Fruit fly (Drosophila melanogaster) whole organism, embryonic: Measurements from ENCODE around the gene odd.

Source experiments
- B-H2 ChIP-seq: fragments of 200-800 bp; sonication (Bioruptor generic); optimal IDR thresholded peaks from 2 replicates; lab custom pipeline; 2018; ENCODE audit warnings: missing biosample characterization, mild to moderate bottlenecking, missing genetic modification characterization
- CG13424 ChIP-seq: fragments of 200-800 bp; sonication (Bioruptor generic); optimal IDR thresholded peaks from 2 replicates; lab custom pipeline; 2019; ENCODE audit warnings: missing biosample characterization, mild to moderate bottlenecking, missing genetic modification characterization, moderate library complexity
- CG5180 ChIP-seq: fragments of 200-800 bp; sonication (Bioruptor generic); optimal IDR thresholded peaks from 3 replicates; lab custom pipeline; 2017; ENCODE audit warnings: missing biosample characterization, missing genetic modification characterization, mild to moderate bottlenecking, moderate library complexity, missing genetic modification reagents
- CG8765 ChIP-seq: fragments of 200-800 bp; sonication (Bioruptor generic); IDR thresholded peaks from 2 replicates; pipeline ENCODE4 v1.3.6; 2022; ENCODE audit warnings: missing biosample characterization, missing genetic modification characterization
- Dref ChIP-seq: fragments of 200-800 bp; sonication (Bioruptor generic); IDR thresholded peaks from 2 replicates; pipeline ENCODE4 v1.3.6; 2022; ENCODE audit warnings: missing biosample characterization, missing genetic modification characterization
- chif ChIP-seq, 2 experiments: fragments of 200-800 bp; sonication (Bioruptor generic); optimal IDR thresholded peaks; 3 replicates each; lab custom pipeline; 2016; ENCODE audit warnings: missing biosample characterization in 2 of 2, missing genetic modification characterization in 2 of 2
- ems ChIP-seq: fragments of 200-800 bp; sonication (Bioruptor generic); optimal IDR thresholded peaks from 3 replicates; lab custom pipeline; 2016; ENCODE audit warnings: missing biosample characterization, missing genetic modification characterization
- tio ChIP-seq: fragments of 200-800 bp; sonication (Bioruptor generic); optimal IDR thresholded peaks from 2 replicates; lab custom pipeline; 2017; ENCODE audit warnings: missing biosample characterization, missing genetic modification characterization, inconsistent platforms
- tx ChIP-seq: fragments of 200-800 bp; sonication (Bioruptor generic); optimal IDR thresholded peaks from 2 replicates; lab custom pipeline; 2016; ENCODE audit warnings: missing biosample characterization, missing genetic modification characterization
- vnd ChIP-seq: fragments of 200-800 bp; sonication (Bioruptor generic); IDR thresholded peaks from 3 replicates; pipeline ENCODE4 v1.3.6; 2022; ENCODE audit warnings: missing biosample characterization, missing genetic modification characterization; ENCODE audit not compliant: partially characterized antibody

- TF ChIP-seq ems = no peak
- no peak for TF ChIP-seq tx (GFP tag; lab: Kevin White, UChicago)
- no peak for TF ChIP-seq chif (GFP tag; optimal IDR thresholded peaks at IDR 0.05; lab: Kevin White, UChicago)
- TF ChIP-seq CG8765 = no peak
- TF ChIP-seq tio (GFP tag; lab: Kevin White, UChicago) = no peak
- TF ChIP-seq vnd = no peak
- TF ChIP-seq CG5180 = no peak
- no peak for TF ChIP-seq CG13424 (tag; lab: Kevin White, UChicago)
- TF ChIP-seq Dref = no peak
- no peak for TF ChIP-seq B-H2 (GFP tag; lab: Kevin White, UChicago)
Observed at dm6 chr2L:3602589-3602988, 4.0 kb downstream of the odd start.
